Fruit fly (Drosophila melanogaster): Measurements from ENCODE around the gene Sfp24Bd.

Sfp24Bd gene

dm6 chr2L:3628819-3629218 is 40.1 kb downstream of the Sfp24Bd start:
- TF ChIP-seq bcd (GFP tag; optimal IDR thresholded peaks at IDR 0.05) (peak; percentile 54), Nf-YC (tag; optimal IDR thresholded peaks at IDR 0.05) (peak; percentile 54), Lhr (GFP tag; optimal IDR thresholded peaks at IDR 0.05) (peak; percentile 55), CG12219 (GFP tag; optimal IDR thresholded peaks at IDR 0.05) (no peak), aop (GFP tag; IDR thresholded peaks at IDR 0.05) (no peak), nmo (GFP tag; optimal IDR thresholded peaks at IDR 0.05) (no peak), Ravus (GFP tag; IDR thresholded peaks at IDR 0.05) (no peak), CG8281 (tag; optimal IDR thresholded peaks at IDR 0.05) (peak; percentile 75), CG43689 (GFP tag; IDR thresholded peaks at IDR 0.05) (peak; percentile 45; the same call in 1 of the 2 replicates), MESR4 (GFP tag; optimal IDR thresholded peaks at IDR 0.05) (peak; percentile 57), Dfd (GFP tag; optimal IDR thresholded peaks at IDR 0.05) (no peak), amos (GFP tag; IDR thresholded peaks at IDR 0.05; ENCODE audit: partially characterized antibody) (no peak), CG1792 (GFP tag; optimal IDR thresholded peaks at IDR 0.05) (no peak), HmgZ (tag; optimal IDR thresholded peaks at IDR 0.05) (peak; percentile 47), z (GFP tag; IDR thresholded peaks at IDR 0.05) (peak; percentile 72; the same call in 2 of the 3 replicates), CG14667 (GFP tag; IDR thresholded peaks at IDR 0.05) (no peak), CG9609 (GFP tag; optimal IDR thresholded peaks at IDR 0.05) (peak; percentile 44), ken (GFP tag; IDR thresholded peaks at IDR 0.05) (no peak), GATAe (GFP tag; conservative IDR thresholded peaks at IDR 0.05) (no peak), CTCF (GFP tag; optimal IDR thresholded peaks at IDR 0.05) (peak; percentile 41), CG13287 (GFP tag; IDR thresholded peaks at IDR 0.05; ENCODE audit: partially characterized antibody) (no peak), CG7987 (GFP tag; optimal IDR thresholded peaks at IDR 0.05) (peak; percentile 96), CG18599 (GFP tag; optimal IDR thresholded peaks at IDR 0.05) (peak; percentile 85), CG11695 (GFP tag; IDR thresholded peaks at IDR 0.05) (peak; percentile 85), CG13123 (GFP tag; optimal IDR thresholded peaks at IDR 0.05) (peak; percentile 51), nau (GFP tag; optimal IDR thresholded peaks at IDR 0.05) (peak; percentile 91), CG17385 (GFP tag; optimal IDR thresholded peaks at IDR 0.05) (peak; percentile 77), CG4282 (GFP tag; optimal IDR thresholded peaks at IDR 0.05) (no peak), lilli (GFP tag; optimal IDR thresholded peaks at IDR 0.05) (peak; percentile 54), CG8359 (GFP tag; optimal IDR thresholded peaks at IDR 0.05; ENCODE audit: borderline replicate concordance) (peak; percentile 81), BEAF-32 (GFP tag; optimal IDR thresholded peaks at IDR 0.05) (no peak), HLH54F (GFP tag; optimal IDR thresholded peaks at IDR 0.05) (peak; percentile 8), HHEX (GFP tag; optimal IDR thresholded peaks at IDR 0.05) (peak; percentile 85), CG33213 (GFP tag; optimal IDR thresholded peaks at IDR 0.05) (no peak), CG16863 (GFP tag; optimal IDR thresholded peaks at IDR 0.05) (peak; percentile 55), Dad (GFP tag; optimal IDR thresholded peaks at IDR 0.05) (peak; percentile 11), gsb (GFP tag; IDR thresholded peaks at IDR 0.05) (peak; percentile 57), slbo (GFP tag; IDR thresholded peaks at IDR 0.05) (peak; percentile 37; the same call in 1 of the 2 replicates), CG6654 (GFP tag; optimal IDR thresholded peaks at IDR 0.05) (peak; percentile 22), sim (GFP tag; IDR thresholded peaks at IDR 0.05) (peak; percentile 86), gfzf (GFP tag; optimal IDR thresholded peaks at IDR 0.05) (no peak), Atf3 (GFP tag; optimal IDR thresholded peaks at IDR 0.05) (peak; percentile 85), CG6689 (GFP tag; IDR thresholded peaks at IDR 0.05) (peak; percentile 45), CG6683 (GFP tag; optimal IDR thresholded peaks at IDR 0.05) (peak; percentile 78), gsb-n (tag; optimal IDR thresholded peaks at IDR 0.05) (peak; percentile 57), en (GFP tag; optimal IDR thresholded peaks at IDR 0.05) (peak; percentile 33), Optix (GFP tag; IDR thresholded peaks at IDR 0.05) (no peak), CG4360 (GFP tag; IDR thresholded peaks at IDR 0.05) (peak; percentile 66), row (GFP tag; IDR thresholded peaks at IDR 0.05) (peak; percentile 25; the same call in 1 of the 3 replicates), so (GFP tag; IDR thresholded peaks at IDR 0.05) (peak; percentile 86; the same call in 2 of the 3 replicates), CG12299 (tag; optimal IDR thresholded peaks at IDR 0.05) (peak; percentile 4), CG17568 (GFP tag; optimal IDR thresholded peaks at IDR 0.05) (peak; percentile 78)
